Fruit fly (Drosophila melanogaster) whole organism: Measurements from ENCODE around the gene Cdc16.

Experiments
- CG8478 ChIP-seq: fragments of >200 bp; optimal IDR thresholded peaks from 2 replicates; lab custom pipeline; 2018; ENCODE audit warnings: inconsistent platforms
- Dll ChIP-seq: fragments of >200 bp; optimal IDR thresholded peaks from 2 replicates; lab custom pipeline; 2017
- EcR ChIP-seq, 2 experiments: fragments of >200 bp; optimal IDR thresholded peaks; 2 replicates each; lab custom pipeline; 2017; ENCODE audit warnings: missing biosample characterization in 2 of 2, missing genetic modification characterization in 2 of 2, missing genetic modification reagents in 2 of 2
- pan ChIP-seq: fragments of >200 bp; optimal IDR thresholded peaks from 2 replicates; lab custom pipeline; 2017
- psq ChIP-seq: fragments of >200 bp; optimal IDR thresholded peaks from 2 replicates; lab custom pipeline; 2017
- usp ChIP-seq: fragments of >200 bp; optimal IDR thresholded peaks from 2 replicates; lab custom pipeline; 2017; ENCODE audit warnings: missing biosample characterization, missing genetic modification characterization, mixed read lengths

The Cdc16 gene

DNA sequence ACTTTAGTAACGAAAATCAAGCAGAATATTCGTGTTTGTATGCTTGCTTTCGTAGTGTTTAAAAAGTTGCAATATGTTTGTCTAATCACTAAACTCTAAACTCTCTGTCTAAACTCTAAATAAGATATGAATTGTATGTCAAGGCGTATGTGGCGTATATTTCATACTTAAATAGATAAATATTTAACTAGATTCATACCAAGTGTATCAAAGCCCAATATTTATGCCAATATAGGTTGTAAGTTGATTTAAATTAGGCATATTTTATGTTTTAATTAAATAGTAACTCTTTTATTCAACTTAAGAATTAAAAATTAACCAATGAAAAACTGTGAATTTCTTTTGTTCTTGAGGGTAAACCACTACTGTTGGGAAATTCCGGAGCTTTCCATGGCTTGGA is 7.0 kb downstream of the Cdc16 start, which contains the start of gene wam:
Gene wam, minus strand, starts transcription at position 101 of the 400 bp plus-strand sequence.
- TF ChIP-seq CG8478, result no peak
- no peak for TF ChIP-seq Dll
- no peak for TF ChIP-seq usp
- TF ChIP-seq EcR (GFP tag; optimal IDR thresholded peaks at IDR 0.05; lab: Kevin White, UChicago), result no peak
- TF ChIP-seq psq (lab: Kevin White, UChicago), result no peak
- no peak for TF ChIP-seq pan

DNA sequence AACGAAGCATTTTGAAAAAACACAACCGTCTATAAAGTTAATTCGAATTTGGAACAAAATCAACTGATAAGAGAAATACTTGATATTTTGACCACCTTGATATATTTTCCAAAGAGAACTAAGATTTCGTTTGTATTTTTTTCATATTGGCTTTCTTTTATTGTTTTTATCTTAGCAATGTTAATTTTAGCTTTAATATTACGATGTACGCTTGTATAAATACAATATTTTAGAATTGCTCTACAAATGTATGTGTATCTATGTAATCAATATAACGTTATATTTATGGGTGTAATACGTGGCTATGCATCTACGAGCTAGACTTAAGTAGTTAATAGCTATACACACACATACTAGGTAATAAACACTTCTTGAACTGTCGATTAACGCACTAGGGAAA is 9.1 kb downstream of the Cdc16 start, which contains the start of gene bb8:
Gene bb8, minus strand, starts transcription at position 101 of the 400 bp plus-strand sequence.
- no peak for TF ChIP-seq CG8478
- no peak for TF ChIP-seq pan
- TF ChIP-seq Dll, result no peak
- no peak for TF ChIP-seq usp
- TF ChIP-seq EcR (GFP tag; optimal IDR thresholded peaks at IDR 0.05; lab: Kevin White, UChicago), result no peak
- no peak for TF ChIP-seq psq (lab: Kevin White, UChicago)

DNA sequence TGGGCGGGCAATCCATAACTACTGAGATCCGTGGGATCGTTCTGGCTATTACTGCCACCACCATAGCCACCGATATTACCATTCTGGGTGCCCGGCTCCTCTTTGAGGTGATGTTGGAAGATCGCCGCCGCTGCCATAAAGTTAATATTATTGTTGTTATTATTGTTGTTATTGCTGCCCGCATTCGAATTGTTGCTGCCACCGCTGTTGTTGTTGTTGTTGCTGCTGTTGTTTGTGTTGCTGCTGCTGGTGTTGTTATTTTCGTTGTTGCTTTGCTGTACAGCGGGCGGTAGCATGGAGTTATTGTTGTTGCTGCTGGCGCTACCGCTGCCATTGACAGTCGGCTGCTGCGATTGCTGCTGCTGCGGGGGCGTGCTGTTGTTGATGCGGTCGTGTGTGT is 11.3 kb downstream of the Cdc16 start:
- no peak for TF ChIP-seq CG8478
- TF ChIP-seq usp, result no peak
- no peak for TF ChIP-seq Dll
- TF ChIP-seq psq (lab: Kevin White, UChicago), result no peak
- no peak for TF ChIP-seq pan
- no peak for TF ChIP-seq EcR (GFP tag; optimal IDR thresholded peaks at IDR 0.05; lab: Kevin White, UChicago)

DNA sequence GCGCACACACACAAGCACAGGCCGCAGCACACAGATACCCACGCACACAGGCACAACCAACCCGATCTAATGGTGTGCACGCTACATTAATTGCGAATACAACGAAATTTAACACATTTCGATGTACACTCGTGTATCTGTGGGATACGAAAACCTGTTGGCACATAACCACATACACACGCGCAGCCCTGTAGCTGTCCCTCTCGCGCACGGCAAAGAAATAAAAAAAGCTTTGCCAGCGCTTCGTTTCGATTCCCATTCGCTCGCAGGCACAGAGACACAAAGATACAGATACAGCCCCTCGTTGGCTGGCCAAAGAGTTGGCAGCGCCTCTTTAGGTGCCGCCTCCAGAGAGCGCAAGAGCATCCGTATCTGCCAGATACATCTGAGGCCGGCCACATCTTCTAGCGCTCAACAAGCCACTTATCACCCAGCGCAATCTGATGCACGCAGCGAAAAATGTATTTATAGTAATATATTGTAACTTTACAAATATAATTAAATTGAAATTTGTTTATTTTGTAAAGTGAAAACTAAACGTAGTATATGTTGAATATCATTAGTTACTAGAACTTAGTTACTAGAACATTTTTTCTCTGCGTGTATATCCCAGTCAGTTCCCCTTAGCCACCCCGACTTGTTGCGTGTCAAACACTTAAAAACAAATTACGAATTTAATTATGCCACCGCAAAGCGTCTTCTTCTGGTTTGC is 12.2 kb downstream of the Cdc16 start:
- TF ChIP-seq pan, result no peak
- peak; percentile 72 for TF ChIP-seq CG8478

DNA sequence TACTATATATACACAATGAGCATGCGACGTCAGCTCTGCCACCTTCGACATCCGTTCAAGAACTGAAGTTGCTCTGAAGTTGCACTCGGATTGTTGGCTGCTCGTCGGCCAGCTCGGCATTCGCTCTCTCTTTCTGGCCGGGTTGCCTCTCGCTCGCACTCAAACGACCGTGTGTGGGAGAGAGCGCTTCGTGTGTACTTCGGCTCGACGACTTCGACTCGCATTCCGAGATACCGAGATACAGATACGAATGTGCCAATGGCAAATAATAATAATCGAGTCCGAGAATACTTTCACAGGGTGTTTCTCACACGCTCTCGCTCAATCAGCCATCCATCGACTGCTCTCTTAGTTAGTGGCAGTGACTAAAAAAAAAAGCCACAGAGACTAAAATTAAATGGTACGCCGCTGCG is 14.4 kb downstream of the Cdc16 start:
- TF ChIP-seq usp (no peak), Dll (peak; percentile 70), EcR (GFP tag; optimal IDR thresholded peaks at IDR 0.05; lab: Kevin White, UChicago) (no peak), pan (no peak), CG8478 (peak; percentile 90), psq (lab: Kevin White, UChicago) (no peak)

DNA sequence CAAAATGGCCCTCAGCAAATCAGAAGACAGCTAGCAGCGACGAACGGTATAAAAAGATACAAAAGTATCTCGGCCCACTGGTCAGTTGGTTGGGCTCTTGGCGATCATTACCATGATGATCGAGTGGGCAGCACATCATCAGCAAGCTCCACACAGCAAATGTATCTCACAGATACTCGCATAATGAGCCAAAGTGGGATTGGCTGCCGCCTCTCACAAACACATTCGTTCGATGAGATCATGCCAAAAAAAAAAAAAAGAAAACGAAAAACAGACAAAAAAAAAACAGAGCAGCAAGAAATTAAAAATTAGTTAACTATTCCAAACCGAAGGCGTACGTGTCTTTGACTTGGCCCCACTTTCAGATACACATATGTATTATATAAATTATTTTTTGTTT is 15.1 kb downstream of the Cdc16 start:
- TF ChIP-seq CG8478, result no peak
- no peak for TF ChIP-seq EcR (GFP tag; optimal IDR thresholded peaks at IDR 0.05; lab: Kevin White, UChicago)
- no peak for TF ChIP-seq psq (lab: Kevin White, UChicago)
- no peak for TF ChIP-seq Dll
- TF ChIP-seq pan, result no peak
- no peak for TF ChIP-seq usp

DNA sequence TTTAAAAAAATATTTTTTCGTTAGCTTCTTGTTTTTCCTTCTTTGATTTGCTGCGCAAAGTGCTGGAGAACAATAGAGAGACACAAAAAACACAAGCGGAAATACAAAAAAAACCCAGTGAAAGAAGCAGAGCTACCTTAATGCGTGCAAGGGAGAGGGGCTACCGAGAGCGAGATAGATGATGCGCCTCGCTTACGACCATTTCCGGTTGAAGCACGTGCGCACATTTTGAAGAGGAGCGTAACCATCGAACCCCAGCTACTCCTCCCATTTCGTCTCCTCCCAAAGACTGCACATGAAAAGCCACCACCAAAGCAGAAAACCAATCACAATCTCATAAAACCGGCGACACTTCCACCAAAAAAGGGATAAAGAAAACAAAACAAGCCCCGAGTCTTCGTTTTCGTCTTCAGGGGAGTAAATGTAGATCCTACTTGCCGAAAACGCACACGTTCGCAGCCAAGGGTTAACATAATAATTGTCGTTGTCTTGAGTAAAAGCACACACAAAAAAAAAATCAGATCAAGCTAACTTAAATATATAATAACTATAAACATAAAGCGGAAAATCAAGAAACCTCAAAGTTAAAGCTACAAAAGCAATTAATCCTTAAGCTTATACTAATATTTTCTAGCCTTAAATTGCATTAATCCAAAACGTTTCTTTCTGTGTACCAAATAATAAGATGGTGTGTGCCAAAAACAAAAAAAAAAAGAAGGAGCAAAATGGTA is 16.3 kb downstream of the Cdc16 start:
- TF ChIP-seq usp, result no peak
- no peak for TF ChIP-seq pan
- TF ChIP-seq psq (lab: Kevin White, UChicago), result no peak
- TF ChIP-seq CG8478, result no peak
- TF ChIP-seq EcR (GFP tag; optimal IDR thresholded peaks at IDR 0.05; lab: Kevin White, UChicago), result no peak
- no peak for TF ChIP-seq Dll

DNA sequence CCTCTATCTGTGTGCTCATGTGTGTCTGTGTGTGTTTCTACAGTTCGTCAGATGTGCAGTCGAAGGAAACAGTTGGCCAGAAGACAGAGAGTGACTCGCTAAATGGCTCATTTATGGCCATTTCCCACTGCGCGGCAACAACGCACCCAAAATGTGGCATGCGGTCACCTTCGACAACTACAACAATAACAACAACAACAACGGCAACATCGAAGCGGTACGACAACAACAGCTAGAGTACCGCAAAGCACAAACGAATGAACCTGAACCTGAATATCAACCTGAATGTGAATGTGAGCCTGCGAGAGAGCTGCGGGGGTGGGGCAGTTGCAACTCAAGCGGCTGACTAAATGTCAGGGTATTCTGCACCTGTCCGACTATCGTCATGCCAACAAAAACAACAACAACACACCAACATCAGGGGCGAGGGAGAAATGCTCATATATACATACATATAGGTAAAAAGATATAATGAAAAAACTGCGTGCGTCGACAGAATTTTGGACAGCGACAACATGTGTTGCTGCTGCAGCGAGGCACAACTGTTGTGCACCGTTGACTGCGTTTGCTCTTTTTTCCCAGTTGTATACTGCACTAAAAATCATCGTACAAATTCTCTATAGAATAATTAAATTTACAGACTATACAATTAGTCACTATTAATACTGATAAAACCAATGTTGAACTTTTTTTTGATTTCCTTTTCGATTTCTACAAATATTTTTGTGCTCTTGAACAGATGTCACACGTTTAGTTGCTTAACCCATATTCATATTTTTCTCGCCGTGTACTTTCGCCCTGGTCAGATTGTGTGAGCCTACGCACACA is 19.3 kb downstream of the Cdc16 start:
- no peak for TF ChIP-seq CG8478
- TF ChIP-seq psq (lab: Kevin White, UChicago), result no peak
- TF ChIP-seq pan, result no peak
- TF ChIP-seq EcR (GFP tag; optimal IDR thresholded peaks at IDR 0.05; lab: Kevin White, UChicago), result no peak
- TF ChIP-seq usp, result no peak
- no peak for TF ChIP-seq Dll

DNA sequence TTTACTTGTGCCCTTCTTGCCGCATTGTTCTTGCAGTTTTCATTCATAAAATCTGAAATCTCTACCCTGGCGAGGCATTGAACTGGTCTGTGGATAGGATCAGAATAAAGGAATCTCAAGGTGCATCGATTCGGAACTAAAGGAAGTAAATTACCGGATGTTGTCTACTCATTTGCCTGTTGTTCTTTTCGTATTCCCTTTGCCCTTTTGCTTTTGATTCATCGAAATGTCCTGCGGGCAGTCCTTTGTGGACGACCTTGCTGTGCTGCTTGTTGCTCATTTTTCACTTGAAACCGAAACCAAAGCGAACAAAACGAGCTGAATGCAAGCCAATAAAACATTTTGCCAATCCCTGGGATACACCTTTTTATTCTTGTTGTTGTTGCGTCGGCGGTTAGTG is 20.3 kb downstream of the Cdc16 start:
- TF ChIP-seq pan (no peak), EcR (GFP tag; optimal IDR thresholded peaks at IDR 0.05; lab: Kevin White, UChicago) (no peak), usp (no peak), psq (lab: Kevin White, UChicago) (no peak), CG8478 (no peak), Dll (no peak)

DNA sequence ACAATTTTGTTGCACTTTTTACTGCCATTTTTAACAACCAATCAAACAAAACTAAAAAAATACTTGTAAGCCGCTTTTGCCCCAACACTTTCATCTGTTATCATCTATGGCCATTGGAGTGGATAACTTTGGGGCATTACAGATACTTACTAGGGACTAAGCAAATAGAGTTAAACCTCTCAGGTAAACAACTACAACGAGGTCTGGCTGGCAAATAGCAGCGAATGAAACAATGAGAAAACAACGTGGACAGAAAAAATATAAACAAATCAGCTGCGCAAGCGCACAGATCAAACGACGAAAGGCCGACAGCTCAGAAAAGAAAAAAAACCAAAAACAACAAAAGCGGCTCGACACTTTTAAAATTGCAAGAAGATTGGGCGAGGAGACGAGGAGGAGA is 21.2 kb downstream of the Cdc16 start:
- TF ChIP-seq pan, result no peak
- TF ChIP-seq psq (lab: Kevin White, UChicago), result no peak
- no peak for TF ChIP-seq CG8478

DNA sequence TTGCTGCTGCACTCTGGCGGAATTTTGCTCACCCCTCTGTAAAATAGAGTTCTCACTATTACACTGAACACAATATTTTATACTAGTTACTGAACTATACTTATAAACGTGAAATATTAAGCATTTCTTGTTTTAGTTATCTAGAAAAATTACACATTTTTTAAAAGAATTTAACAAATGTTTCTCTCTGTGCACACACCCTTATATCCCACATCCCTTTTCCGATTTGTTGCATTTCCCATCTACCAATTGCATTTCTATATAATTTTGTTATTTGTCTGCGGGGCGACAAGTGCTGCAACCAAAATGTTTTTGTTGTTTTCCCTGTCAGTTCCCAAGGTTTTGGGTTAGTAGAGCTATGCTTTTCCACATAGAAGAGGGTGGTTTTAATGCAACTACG is 22.3 kb downstream of the Cdc16 start:
- TF ChIP-seq CG8478 (no peak), EcR (GFP tag; optimal IDR thresholded peaks at IDR 0.05; lab: Kevin White, UChicago) (no peak), Dll (no peak), pan (no peak), usp (no peak), psq (lab: Kevin White, UChicago) (no peak)

DNA sequence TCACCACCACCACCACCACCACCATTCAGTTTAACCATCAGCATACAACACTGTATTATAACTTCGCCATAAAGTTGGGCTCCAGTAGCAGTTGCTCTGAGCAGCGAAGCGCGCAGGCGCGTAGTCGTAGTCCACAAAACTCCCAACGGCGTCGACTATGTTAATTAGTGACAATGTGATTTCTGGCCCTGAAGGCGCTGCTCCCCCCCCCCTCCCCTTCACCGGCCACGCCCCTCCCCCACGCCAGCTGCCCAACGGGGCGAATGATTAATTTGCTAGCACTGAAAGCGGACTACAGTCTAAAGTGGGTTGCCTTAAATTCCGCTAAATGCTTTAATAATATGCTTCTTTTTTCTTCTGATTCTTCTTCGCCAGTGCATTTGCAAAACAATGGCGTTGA is 25.8 kb downstream of the Cdc16 start:
- TF ChIP-seq EcR (GFP tag; optimal IDR thresholded peaks at IDR 0.05; lab: Kevin White, UChicago) (no peak), psq (lab: Kevin White, UChicago) (no peak), CG8478 (no peak)

DNA sequence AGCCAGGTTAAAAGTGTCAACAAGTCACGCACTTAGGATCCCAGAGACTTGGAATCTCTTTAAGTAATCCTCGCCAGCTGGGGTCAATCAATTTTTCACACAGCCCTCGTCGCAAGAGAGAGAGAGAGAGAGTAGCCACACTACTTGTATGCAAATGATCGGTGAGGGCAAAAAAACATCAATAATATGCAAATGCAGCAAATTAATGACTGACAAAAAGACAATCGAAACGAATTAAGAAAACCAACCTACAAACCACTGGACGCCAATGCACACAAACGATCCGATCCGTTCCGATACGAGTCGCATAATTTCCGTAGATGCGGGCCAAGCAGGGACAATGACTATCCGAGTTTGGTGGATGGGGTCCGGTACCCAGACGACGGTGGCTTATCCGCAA is 28.7 kb downstream of the Cdc16 start:
- TF ChIP-seq usp (no peak), psq (lab: Kevin White, UChicago) (no peak), EcR (GFP tag; optimal IDR thresholded peaks at IDR 0.05; lab: Kevin White, UChicago) (no peak), Dll (no peak), CG8478 (no peak), pan (no peak)
